Fruit fly (Drosophila melanogaster): Measurements from ENCODE around the gene Tep2.

DNA sequence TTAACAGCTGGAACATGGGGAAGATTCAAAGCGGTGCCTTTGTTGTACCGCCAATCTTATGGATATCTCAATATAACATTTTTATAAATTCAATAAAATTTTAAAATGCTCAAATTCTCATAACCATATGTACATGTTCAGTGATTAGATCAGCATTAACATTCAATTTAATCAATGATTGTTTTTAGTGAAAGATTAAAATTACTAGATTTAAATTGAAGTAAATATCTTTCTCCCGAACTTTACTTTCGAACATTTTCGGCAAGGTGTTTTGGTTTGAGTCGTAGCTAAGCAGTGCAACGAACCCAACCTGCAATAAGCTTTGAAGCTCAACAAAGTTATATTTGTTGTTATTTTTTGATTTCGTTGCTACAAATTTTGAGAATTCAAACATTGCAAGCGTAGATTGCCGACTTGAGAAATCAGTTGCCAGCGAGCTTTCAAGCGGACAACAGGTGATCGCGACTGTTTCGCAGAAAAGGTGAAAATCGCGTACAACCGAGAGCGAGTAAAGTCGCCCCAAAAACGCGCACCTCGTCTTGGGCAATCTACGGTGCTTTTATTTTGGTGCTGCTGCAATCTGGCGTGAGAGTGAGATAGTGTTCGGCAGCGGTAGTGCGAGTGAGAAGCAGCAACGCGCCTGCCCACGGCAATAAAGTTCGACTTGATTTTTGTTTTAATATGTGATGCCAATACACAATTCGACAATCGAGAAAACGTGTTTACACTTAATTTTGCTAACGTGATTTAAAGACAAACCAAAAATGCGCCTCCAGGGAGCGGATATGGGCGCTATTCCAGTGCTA lies 1.2 kb upstream of the Tep2 start, which contains the start of gene Tep3:
- TF ChIP-seq ttk (optimal IDR thresholded peaks at IDR 0.05) = no peak
- no peak for TF ChIP-seq Sin3A (optimal IDR thresholded peaks at IDR 0.05)
- TF ChIP-seq insv (optimal IDR thresholded peaks at IDR 0.05) = no peak
- TF ChIP-seq psq (optimal IDR thresholded peaks at IDR 0.05) = no peak
- no peak for TF ChIP-seq h (optimal IDR thresholded peaks at IDR 0.05)
- TF ChIP-seq Myc (optimal IDR thresholded peaks at IDR 0.05) = no peak

All from Kc167 (cell line).